Worm (Caenorhabditis elegans): Measurements from ENCODE around the gene comt-3.

DNA sequence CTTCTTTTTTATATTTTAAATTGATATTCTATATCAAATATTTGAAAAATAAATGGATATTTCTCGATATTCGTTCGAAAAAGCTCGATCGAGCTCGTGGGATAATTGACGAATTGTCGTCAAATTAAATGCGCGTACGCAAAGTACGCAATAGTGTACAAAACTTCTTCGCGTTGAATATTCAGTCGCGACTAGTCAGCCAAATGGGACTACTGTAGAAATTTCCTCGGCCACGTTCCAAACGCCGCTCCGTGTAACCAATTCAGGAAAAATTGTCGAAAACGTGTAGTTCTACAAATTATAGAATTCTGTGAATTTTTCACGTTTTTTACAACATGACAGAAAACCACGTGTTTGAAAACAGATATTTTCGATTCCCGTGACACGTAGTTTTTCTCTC lies 48.9 kb upstream of the comt-3 start:
- TF ChIP-seq pax-3 (tag; optimal IDR thresholded peaks at IDR 0.05) (no peak), fkh-10 (GFP tag; optimal IDR thresholded peaks at IDR 0.05) (no peak), efl-1 (optimal IDR thresholded peaks at IDR 0.05) (peak; percentile 83 to 87), efl-1 (GFP tag; optimal IDR thresholded peaks at IDR 0.05 in 1 of 2) (peak; percentile 38 to 95), dpl-1 (GFP tag; optimal IDR thresholded peaks at IDR 0.05) (peak; percentile 15 to 63 (median 51)), nhr-85 (tag) (peak; percentile 94)

All from whole organism, L1 larva.